Fruit fly (Drosophila melanogaster) whole organism, embryonic: Measurements from ENCODE around the gene CG32645.
A peak's percentile ranks its signal among the peaks of the same experiment; 100 is the strongest.

Source experiments
- Atf3 ChIP-seq: fragments of 200-800 bp; sonication (Bioruptor generic); optimal IDR thresholded peaks from 3 replicates; lab custom pipeline; 2016; ENCODE audit warnings: missing biosample characterization, missing genetic modification characterization
- B-H1 ChIP-seq: fragments of 200-800 bp; sonication (Bioruptor generic); IDR thresholded peaks from 3 replicates; pipeline ENCODE4 v1.3.6; 2022; ENCODE audit warnings: missing biosample characterization, missing genetic modification characterization
- CG10959 ChIP-seq: fragments of 200-800 bp; sonication (Bioruptor generic); IDR thresholded peaks from 2 replicates; pipeline ENCODE4 v1.3.6; 2022; ENCODE audit warnings: missing biosample characterization, missing genetic modification characterization
- CG12104 ChIP-seq: fragments of 200-800 bp; sonication (Bioruptor generic); optimal IDR thresholded peaks from 3 replicates; lab custom pipeline; 2016; ENCODE audit warnings: missing biosample characterization, missing genetic modification characterization
- CG12155 ChIP-seq: fragments of 200-800 bp; sonication (Bioruptor generic); optimal IDR thresholded peaks from 3 replicates; lab custom pipeline; 2016; ENCODE audit warnings: missing biosample characterization, missing genetic modification characterization
- CG13775 ChIP-seq: fragments of 200-800 bp; sonication (Bioruptor generic); optimal IDR thresholded peaks from 3 replicates; lab custom pipeline; 2017; ENCODE audit warnings: missing biosample characterization, mild to moderate bottlenecking, missing genetic modification characterization
- CG1529 ChIP-seq: fragments of 200-800 bp; sonication (Bioruptor generic); optimal IDR thresholded peaks from 3 replicates; lab custom pipeline; 2018; ENCODE audit warnings: missing biosample characterization, missing genetic modification characterization
- CG15479 ChIP-seq: fragments of 200-800 bp; sonication (Bioruptor generic); optimal IDR thresholded peaks from 3 replicates; lab custom pipeline; 2019; ENCODE audit warnings: missing biosample characterization, mild to moderate bottlenecking, missing genetic modification characterization, moderate library complexity
- CG18011 ChIP-seq: fragments of 200-800 bp; sonication (Bioruptor generic); optimal IDR thresholded peaks from 2 replicates; lab custom pipeline; 2017; ENCODE audit warnings: missing biosample characterization, missing genetic modification characterization, mild to moderate bottlenecking, moderate library complexity, missing genotype
- CG2129 ChIP-seq: fragments of 200-800 bp; sonication (Bioruptor generic); IDR thresholded peaks from 2 replicates; pipeline ENCODE4 v1.3.6; 2022; ENCODE audit warnings: missing biosample characterization, missing genetic modification characterization; ENCODE audit not compliant: partially characterized antibody
- CG2199 ChIP-seq: fragments of 200-800 bp; sonication (Bioruptor generic); IDR thresholded peaks from 3 replicates; pipeline ENCODE4 v1.3.6; 2022; ENCODE audit warnings: missing biosample characterization, missing genetic modification characterization
- CG3163 ChIP-seq: fragments of 200-800 bp; sonication (Bioruptor generic); optimal IDR thresholded peaks from 3 replicates; lab custom pipeline; 2016; ENCODE audit warnings: missing biosample characterization, missing genetic modification characterization
- CG34224 ChIP-seq: fragments of 200-800 bp; sonication (Bioruptor generic); IDR thresholded peaks from 3 replicates; pipeline ENCODE4 v1.3.6; 2022; ENCODE audit warnings: missing biosample characterization, missing genetic modification characterization; ENCODE audit not compliant: partially characterized antibody
- CG34422 ChIP-seq: fragments of 200-800 bp; sonication (Bioruptor generic); IDR thresholded peaks from 3 replicates; pipeline ENCODE4 v1.3.6; 2022; ENCODE audit warnings: missing biosample characterization, missing genetic modification characterization
- CG7357 ChIP-seq: fragments of 200-800 bp; sonication (Bioruptor generic); IDR thresholded peaks from 3 replicates; pipeline ENCODE4 v1.3.6; 2022; ENCODE audit warnings: missing biosample characterization, missing genetic modification characterization
- CG7839 ChIP-seq: fragments of 200-800 bp; sonication (Bioruptor generic); optimal IDR thresholded peaks from 3 replicates; lab custom pipeline; 2018; ENCODE audit warnings: missing biosample characterization, mild to moderate bottlenecking, missing genetic modification characterization, moderate library complexity
- CG7987 ChIP-seq: fragments of 200-800 bp; sonication (Bioruptor generic); optimal IDR thresholded peaks from 2 replicates; lab custom pipeline; 2018; ENCODE audit warnings: missing biosample characterization, mild to moderate bottlenecking, missing genetic modification characterization, moderate library complexity
- CG8944 ChIP-seq: fragments of 200-800 bp; sonication (Bioruptor generic); optimal IDR thresholded peaks from 3 replicates; lab custom pipeline; 2016; ENCODE audit warnings: missing biosample characterization, missing genetic modification characterization
- Camta ChIP-seq: fragments of 200-800 bp; sonication (Bioruptor generic); optimal IDR thresholded peaks from 2 replicates; lab custom pipeline; 2016; ENCODE audit warnings: missing biosample characterization, missing genetic modification characterization
- CoRest ChIP-seq: fragments of 200-800 bp; sonication (Bioruptor generic); optimal IDR thresholded peaks from 3 replicates; lab custom pipeline; 2018; ENCODE audit warnings: missing biosample characterization, mild to moderate bottlenecking, missing genetic modification characterization, moderate library complexity
- Dfd ChIP-seq, 2 experiments: fragments of >200 bp; optimal IDR thresholded peaks; 2 replicates each; lab custom pipeline; 2017; ENCODE audit warnings: missing biosample characterization in 2 of 2, missing genetic modification characterization in 2 of 2
- Dip2 ChIP-seq: fragments of 200-800 bp; sonication (Bioruptor generic); IDR thresholded peaks from 2 replicates; pipeline ENCODE4 v1.3.6; 2022; ENCODE audit warnings: missing biosample characterization, missing genetic modification characterization
- Dll ChIP-seq: fragments of 200-800 bp; sonication (Bioruptor generic); IDR thresholded peaks from 4 replicates; pipeline ENCODE4 v1.3.6; 2022; ENCODE audit warnings: missing biosample characterization, missing genetic modification characterization; ENCODE audit not compliant: partially characterized antibody
- Eip74EF ChIP-seq, 2 experiments: fragments of 200-800 bp in 1 of 2; fragments of >200 bp in 1 of 2; sonication (Bioruptor generic) in 1 of 2; optimal IDR thresholded peaks; 2 replicates each; lab custom pipeline; 2017 to 2019; ENCODE audit warnings: missing biosample characterization in 2 of 2, missing genetic modification characterization in 2 of 2, mild to moderate bottlenecking in 1 of 2, moderate library complexity in 1 of 2
- Ets97D ChIP-seq: fragments of 200-800 bp; sonication (Bioruptor generic); optimal IDR thresholded peaks from 3 replicates; lab custom pipeline; 2016; ENCODE audit warnings: missing biosample characterization, missing genetic modification characterization
- H15 ChIP-seq: fragments of 200-800 bp; sonication (Bioruptor generic); IDR thresholded peaks from 3 replicates; pipeline ENCODE4 v1.3.6; 2022; ENCODE audit warnings: missing biosample characterization, missing genetic modification characterization
- H2.0 ChIP-seq: fragments of 200-800 bp; sonication (Bioruptor generic); IDR thresholded peaks from 2 replicates; pipeline ENCODE4 v1.3.6; 2022; ENCODE audit warnings: missing biosample characterization, missing genetic modification characterization
- Hr3 ChIP-seq: fragments of 200-800 bp; sonication (Bioruptor generic); optimal IDR thresholded peaks from 3 replicates; lab custom pipeline; 2016; ENCODE audit warnings: missing biosample characterization, missing genetic modification characterization
- Mad ChIP-seq: fragments of 200-800 bp; sonication (Bioruptor generic); optimal IDR thresholded peaks from 2 replicates; lab custom pipeline; 2016; ENCODE audit warnings: missing biosample characterization, missing genetic modification characterization
- NfI ChIP-seq: fragments of 200-800 bp; sonication (Bioruptor generic); optimal IDR thresholded peaks from 3 replicates; lab custom pipeline; 2018; ENCODE audit warnings: missing biosample characterization, mild to moderate bottlenecking, missing genetic modification characterization, moderate library complexity
- Opbp ChIP-seq: fragments of 200-800 bp; sonication (Bioruptor generic); IDR thresholded peaks from 3 replicates; pipeline ENCODE4 v1.3.6; 2022; ENCODE audit warnings: missing biosample characterization, missing genetic modification characterization; ENCODE audit not compliant: partially characterized antibody
- Rx ChIP-seq: fragments of 200-800 bp; sonication (Bioruptor generic); IDR thresholded peaks from 2 replicates; pipeline ENCODE4 v1.3.6; 2022; ENCODE audit warnings: missing biosample characterization, missing genetic modification characterization
- Six4 ChIP-seq: fragments of 200-800 bp; sonication (Bioruptor generic); optimal IDR thresholded peaks from 2 replicates; lab custom pipeline; 2016; ENCODE audit warnings: missing biosample characterization, missing genetic modification characterization
- Spps ChIP-seq: fragments of 200-800 bp; sonication (Bioruptor generic); optimal IDR thresholded peaks from 2 replicates; lab custom pipeline; 2018; ENCODE audit warnings: missing biosample characterization, mild to moderate bottlenecking, missing genetic modification characterization
- Tbp ChIP-seq: fragments of >200 bp; optimal IDR thresholded peaks from 2 replicates; lab custom pipeline; 2018; ENCODE audit warnings: missing biosample characterization, missing genetic modification characterization
- Trl ChIP-seq, 3 experiments: fragments of >200 bp in 2 of 3; fragments of 200-800 bp in 1 of 3; sonication (Bioruptor generic) in 1 of 3; optimal IDR thresholded peaks; 2 replicates in 1 of 3; 3 replicates in 2 of 3; lab custom pipeline; 2016 to 2017; ENCODE audit warnings: missing biosample characterization in 1 of 3, missing genetic modification characterization in 1 of 3
- amos ChIP-seq: fragments of 200-800 bp; sonication (Bioruptor generic); IDR thresholded peaks from 2 replicates; pipeline ENCODE4 v1.3.6; 2022; ENCODE audit warnings: missing biosample characterization, missing genetic modification characterization; ENCODE audit not compliant: partially characterized antibody
- bsh ChIP-seq, 2 experiments: fragments of 200-800 bp; sonication (Bioruptor generic); optimal IDR thresholded peaks; 2 replicates each; lab custom pipeline; 2017 to 2018; ENCODE audit warnings: mild to moderate bottlenecking in 2 of 2, missing biosample characterization in 2 of 2, missing genetic modification characterization in 2 of 2, moderate library complexity in 1 of 2
- dmrt11E ChIP-seq: fragments of 200-800 bp; sonication (Bioruptor generic); optimal IDR thresholded peaks from 3 replicates; lab custom pipeline; 2018; ENCODE audit warnings: missing biosample characterization, mild to moderate bottlenecking, missing genetic modification characterization, moderate library complexity
- dmrt99B ChIP-seq: fragments of 200-800 bp; sonication (Bioruptor generic); optimal IDR thresholded peaks from 2 replicates; lab custom pipeline; 2018; ENCODE audit warnings: missing biosample characterization, mild to moderate bottlenecking, missing genetic modification characterization, moderate library complexity
- grau ChIP-seq: fragments of 200-800 bp; optimal IDR thresholded peaks from 3 replicates; lab custom pipeline; 2019; ENCODE audit warnings: missing biosample characterization, mild to moderate bottlenecking, missing genetic modification characterization, moderate library complexity
- h ChIP-seq: fragments of >200 bp; optimal IDR thresholded peaks from 2 replicates; lab custom pipeline; 2017
- inv ChIP-seq: fragments of 200-800 bp; sonication (Bioruptor generic); IDR thresholded peaks from 2 replicates; pipeline ENCODE4 v1.3.6; 2022; ENCODE audit warnings: missing biosample characterization, missing genetic modification characterization; ENCODE audit not compliant: partially characterized antibody
- mirr ChIP-seq: fragments of 200-800 bp; sonication (Bioruptor generic); optimal IDR thresholded peaks from 3 replicates; lab custom pipeline; 2018; ENCODE audit warnings: missing biosample characterization, mild to moderate bottlenecking, missing genetic modification characterization
- nau ChIP-seq: fragments of 200-800 bp; sonication (Bioruptor generic); optimal IDR thresholded peaks from 3 replicates; lab custom pipeline; 2017; ENCODE audit warnings: missing biosample characterization, mild to moderate bottlenecking, missing genetic modification characterization, missing genetic modification reagents
- onecut ChIP-seq: fragments of 200-800 bp; sonication (Bioruptor generic); IDR thresholded peaks from 2 replicates; pipeline ENCODE4 v1.3.6; 2022; ENCODE audit warnings: missing biosample characterization, missing genetic modification characterization
- pho ChIP-seq: fragments of 200-800 bp; sonication (Bioruptor generic); optimal IDR thresholded peaks from 2 replicates; lab custom pipeline; 2016; ENCODE audit warnings: missing biosample characterization, missing genetic modification characterization
- salm ChIP-seq: fragments of 200-800 bp; sonication (Bioruptor generic); optimal IDR thresholded peaks from 2 replicates; lab custom pipeline; 2018; ENCODE audit warnings: missing biosample characterization, mild to moderate bottlenecking, missing genetic modification characterization
- slou ChIP-seq: fragments of 200-800 bp; sonication (Bioruptor generic); optimal IDR thresholded peaks from 3 replicates; lab custom pipeline; 2016; ENCODE audit warnings: missing biosample characterization, missing genetic modification characterization
- tx ChIP-seq: fragments of 200-800 bp; sonication (Bioruptor generic); optimal IDR thresholded peaks from 2 replicates; lab custom pipeline; 2016; ENCODE audit warnings: missing biosample characterization, missing genetic modification characterization

The CG32645 gene

DNA sequence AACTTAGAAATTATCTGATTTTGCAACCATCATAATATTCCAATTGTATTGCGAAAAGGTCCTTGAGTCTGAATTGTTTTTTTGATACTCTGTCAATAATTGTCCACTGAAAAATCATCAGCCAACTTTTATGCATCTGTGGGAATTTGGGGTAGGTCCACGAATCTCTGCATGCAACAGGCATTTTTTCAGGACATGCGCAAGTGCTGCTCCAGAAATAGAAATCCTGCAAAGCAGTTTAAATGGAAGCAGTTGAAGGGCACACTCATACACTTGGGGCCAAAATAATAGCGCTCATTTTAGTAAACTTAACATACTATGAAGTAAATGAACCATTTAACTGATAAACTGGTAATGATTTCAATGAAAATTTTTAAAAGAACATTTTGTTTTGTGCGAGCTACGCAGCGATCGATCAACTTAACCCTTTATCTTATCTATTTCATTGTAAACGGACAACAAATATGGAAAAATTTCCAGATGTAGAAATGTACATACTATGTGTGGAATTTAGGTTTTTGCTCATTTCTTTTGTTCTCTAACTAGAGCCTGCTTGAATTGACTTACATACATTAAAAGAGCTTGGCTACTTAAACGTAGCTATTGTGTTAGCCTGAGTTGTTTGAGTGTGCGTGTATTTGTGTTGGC lies 8.7 kb upstream of the CG32645 start (continued):
- peak; percentile 55 for TF ChIP-seq onecut (GFP tag; lab: Robert Waterston, UW)
- peak; percentile 54 for TF ChIP-seq salm (tag; lab: Kevin White, UChicago)
- peak; percentile 83 for TF ChIP-seq dmrt99B (tag; lab: Kevin White, UChicago)
- TF ChIP-seq CG3163 (GFP tag; lab: Kevin White, UChicago), result no peak
- peak; percentile 70 for TF ChIP-seq nau
- TF ChIP-seq Trl (optimal IDR thresholded peaks at IDR 0.05; lab: Kevin White, UChicago), result no peak
- peak; percentile 23 for TF ChIP-seq Trl (GFP tag; optimal IDR thresholded peaks at IDR 0.05; lab: Kevin White, UChicago)
- peak; percentile 85 for TF ChIP-seq CoRest (tag; lab: Kevin White, UChicago)
- TF ChIP-seq CG34224, result no peak
- TF ChIP-seq bsh (GFP tag; optimal IDR thresholded peaks at IDR 0.05; lab: Kevin White, UChicago), result peak; percentile 54 to 70
- TF ChIP-seq Ets97D (GFP tag; lab: Kevin White, UChicago), result no peak
- no peak for TF ChIP-seq Tbp (GFP tag; lab: Kevin White, UChicago)
- TF ChIP-seq Spps (tag; lab: Kevin White, UChicago), result peak; percentile 54
- TF ChIP-seq H2.0, result no peak
- no peak for TF ChIP-seq CG2129 (GFP tag; lab: Robert Waterston, UW)
- peak; percentile 65 for TF ChIP-seq tx
- TF ChIP-seq dmrt11E (tag; lab: Kevin White, UChicago), result peak; percentile 78
- no peak for TF ChIP-seq H15 (GFP tag; lab: Robert Waterston, UW)
- TF ChIP-seq CG12104 (GFP tag; lab: Kevin White, UChicago), result peak; percentile 38
- TF ChIP-seq amos (GFP tag; lab: Robert Waterston, UW), result no peak
- peak; percentile 62 for TF ChIP-seq CG8944 (GFP tag; lab: Kevin White, UChicago)
- TF ChIP-seq CG18011, result peak; percentile 28
- TF ChIP-seq CG2199 (GFP tag; lab: Robert Waterston, UW), result no peak
- TF ChIP-seq Six4, result peak; percentile 61
- no peak for TF ChIP-seq inv (GFP tag; lab: Robert Waterston, UW)
- no peak for TF ChIP-seq Dll (GFP tag; lab: Robert Waterston, UW)
- no peak for TF ChIP-seq Opbp
- TF ChIP-seq Dfd (GFP tag; optimal IDR thresholded peaks at IDR 0.05; lab: Kevin White, UChicago), result no peak
- peak; percentile 59 for TF ChIP-seq CG13775 (GFP tag; lab: Kevin White, UChicago)
- TF ChIP-seq pho (GFP tag; lab: Kevin White, UChicago), result no peak
- no peak for TF ChIP-seq CG15479 (GFP tag; lab: Kevin White, UChicago)
- TF ChIP-seq Rx (GFP tag; lab: Robert Waterston, UW), result no peak
- no peak for TF ChIP-seq CG34422 (GFP tag; lab: Robert Waterston, UW)
- peak; percentile 73 for TF ChIP-seq CG1529
- peak in 1 of 2 experiments; percentile 72 for TF ChIP-seq Eip74EF (GFP tag; optimal IDR thresholded peaks at IDR 0.05; lab: Kevin White, UChicago)
- TF ChIP-seq CG10959 (GFP tag; lab: Robert Waterston, UW), result no peak
- peak; percentile 24 for TF ChIP-seq Atf3
- peak; percentile 53 for TF ChIP-seq Mad
- TF ChIP-seq B-H1 (GFP tag; lab: Robert Waterston, UW), result no peak
- peak; percentile 66 for TF ChIP-seq NfI (GFP tag; lab: Kevin White, UChicago)
- peak; percentile 39 for TF ChIP-seq CG12155 (GFP tag; lab: Kevin White, UChicago)
- peak; percentile 61 for TF ChIP-seq mirr
- no peak for TF ChIP-seq h (lab: Kevin White, UChicago)
- no peak for TF ChIP-seq CG7357
- peak; percentile 86 for TF ChIP-seq CG7839 (tag; lab: Kevin White, UChicago)
- peak; percentile 36 for TF ChIP-seq Hr3 (GFP tag; lab: Kevin White, UChicago)
- peak; percentile 82 for TF ChIP-seq grau (tag; lab: Kevin White, UChicago)
- TF ChIP-seq slou (GFP tag; lab: Kevin White, UChicago), result no peak
- TF ChIP-seq CG7987 (GFP tag; lab: Kevin White, UChicago), result no peak
- peak; percentile 69 for TF ChIP-seq Camta (GFP tag; lab: Kevin White, UChicago)
- TF ChIP-seq Dip2, result no peak
